Fruit fly (Drosophila melanogaster) whole organism, prepupa: ENCODE measurements around the gene CG15543.

Experiments used
- CG10669 ChIP-seq: fragments of 200-800 bp; sonication (Bioruptor generic); optimal IDR thresholded peaks from 3 replicates; lab custom pipeline; 2018; ENCODE audit warnings: missing biosample characterization, mild to moderate bottlenecking, missing genetic modification characterization, moderate library complexity
- CG11294 ChIP-seq: fragments of 200-800 bp; sonication (Bioruptor generic); IDR thresholded peaks from 2 replicates; pipeline ENCODE4 v1.3.6; 2022; ENCODE audit warnings: missing biosample characterization, missing genetic modification characterization
- CG1621 ChIP-seq: fragments of 200-800 bp; sonication (Bioruptor generic); optimal IDR thresholded peaks from 3 replicates; lab custom pipeline; 2018; ENCODE audit warnings: missing biosample characterization, mild to moderate bottlenecking, missing genetic modification characterization
- CG6276 ChIP-seq: fragments of 200-800 bp; sonication (Bioruptor generic); optimal IDR thresholded peaks from 2 replicates; lab custom pipeline; 2017; ENCODE audit warnings: missing biosample characterization, mild to moderate bottlenecking, missing genetic modification characterization
- Ets21C ChIP-seq: fragments of 200-800 bp; sonication (Bioruptor generic); optimal IDR thresholded peaks from 3 replicates; lab custom pipeline; 2016; ENCODE audit warnings: missing biosample characterization, missing genetic modification characterization
- Hr39 ChIP-seq: fragments of 200-800 bp; sonication (Bioruptor generic); optimal IDR thresholded peaks from 2 replicates; lab custom pipeline; 2016; ENCODE audit warnings: missing biosample characterization, missing genetic modification characterization
- Sox102F ChIP-seq: fragments of 200-800 bp; sonication (Bioruptor generic); optimal IDR thresholded peaks from 2 replicates; lab custom pipeline; 2016; ENCODE audit warnings: missing biosample characterization, mild to moderate bottlenecking, missing genetic modification characterization
- svp ChIP-seq: fragments of 200-800 bp; sonication (Bioruptor generic); peaks from one replicate; lab custom pipeline; 2016; ENCODE audit warnings: missing biosample characterization, missing genetic modification characterization

DNA sequence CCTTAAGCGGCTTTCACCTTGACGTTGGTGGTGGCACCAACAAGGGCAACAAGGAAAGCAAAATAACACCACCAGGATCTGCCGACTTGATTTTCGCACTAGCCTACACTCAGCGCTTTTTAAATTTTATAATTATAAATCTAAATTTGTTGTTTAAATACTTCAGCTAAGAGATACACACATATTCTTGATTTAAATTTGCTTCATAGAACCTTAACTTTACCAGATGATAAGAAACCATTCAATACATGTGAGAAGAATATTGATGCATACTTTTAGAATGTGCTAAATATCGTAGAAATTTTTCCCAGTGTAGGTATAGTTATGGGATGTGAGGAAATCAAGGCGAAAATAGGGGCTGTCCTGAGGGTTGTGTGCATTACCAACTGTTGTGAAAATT, 9.6 kb upstream of the CG15543 start:
- TF ChIP-seq CG6276 (GFP tag; lab: Kevin White, UChicago): no peak
- no peak for TF ChIP-seq Ets21C (GFP tag; lab: Kevin White, UChicago)
- no peak for TF ChIP-seq CG11294 (GFP tag; lab: Robert Waterston, UW)
- TF ChIP-seq svp (GFP tag; lab: Kevin White, UChicago): peak; percentile 65
- TF ChIP-seq CG10669 (GFP tag; lab: Kevin White, UChicago): no peak
- TF ChIP-seq Sox102F (GFP tag; lab: Kevin White, UChicago): no peak
- TF ChIP-seq CG1621 (tag; lab: Kevin White, UChicago): no peak
- TF ChIP-seq Hr39 (GFP tag; lab: Kevin White, UChicago): no peak
